Worm (Caenorhabditis elegans) whole organism, mixed stage, embryonic: ENCODE data around the gene mthf-1.

ENCODE experiments used
- ceh-39 ChIP-seq: fragments of 150-350 bp; optimal IDR thresholded peaks from 2 replicates; lab custom pipeline; 2014; ENCODE audit warnings: missing biosample characterization, missing genetic modification characterization

The mthf-1 gene

DNA sequence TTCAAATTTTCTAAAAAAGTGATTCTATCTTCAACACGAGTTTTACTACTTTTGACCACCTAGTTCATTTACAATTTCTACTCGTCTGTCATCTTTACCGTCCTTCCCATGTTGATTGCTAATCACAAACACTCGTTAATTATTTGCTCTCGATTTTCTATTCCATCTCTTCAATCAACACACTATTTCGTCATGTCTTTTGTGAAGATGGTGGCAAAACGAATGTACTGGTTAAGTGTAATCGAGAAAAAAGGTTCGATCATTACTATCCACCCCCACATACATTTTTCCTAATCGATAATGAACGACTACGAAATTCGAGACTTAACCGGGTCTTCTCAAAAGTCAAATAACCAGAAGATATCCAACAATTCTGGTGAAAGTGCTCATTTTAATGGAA lies 53.0 kb downstream of the mthf-1 start, which contains the start of gene cpna-2:
Gene cpna-2 (plus strand): TSS at position 301 of the 400 bp plus-strand sequence.
- no peak for TF ChIP-seq ceh-39 (tag; lab: Kevin White, UChicago)
